Fruit fly (Drosophila melanogaster) whole organism, embryonic: ENCODE data around the gene CG6607.
A peak's percentile ranks its signal among the peaks of the same experiment; 100 is the strongest.

Experiments
- Adf1 ChIP-seq: fragments of 200-800 bp; sonication (Bioruptor generic); IDR thresholded peaks from 2 replicates; pipeline ENCODE4 v1.3.6; 2022; ENCODE audit warnings: missing biosample characterization, missing genetic modification characterization
- Atf6 ChIP-seq: fragments of 200-800 bp; sonication (Bioruptor generic); IDR thresholded peaks from 2 replicates; pipeline ENCODE4 v1.3.6; 2022; ENCODE audit warnings: missing biosample characterization, missing genetic modification characterization
- CG10431 ChIP-seq: fragments of 200-800 bp; sonication (Bioruptor generic); optimal IDR thresholded peaks from 3 replicates; lab custom pipeline; 2018; ENCODE audit warnings: missing biosample characterization, mild to moderate bottlenecking, missing genetic modification characterization
- CG11247 ChIP-seq: fragments of 200-800 bp; sonication (Bioruptor generic); IDR thresholded peaks from 2 replicates; pipeline ENCODE4 v1.3.6; 2022; ENCODE audit warnings: missing biosample characterization, missing genetic modification characterization
- CG11560 ChIP-seq: fragments of 200-800 bp; sonication (Bioruptor generic); IDR thresholded peaks from 3 replicates; pipeline ENCODE4 v1.3.6; 2022; ENCODE audit warnings: missing biosample characterization, missing genetic modification characterization
- CG12236 ChIP-seq: fragments of 200-800 bp; sonication (Bioruptor generic); optimal IDR thresholded peaks from 2 replicates; lab custom pipeline; 2016; ENCODE audit warnings: missing biosample characterization, missing genetic modification characterization
- CG1233 ChIP-seq: fragments of 200-800 bp; sonication (Bioruptor generic); optimal IDR thresholded peaks from 4 replicates; lab custom pipeline; 2018; ENCODE audit warnings: missing biosample characterization, mild to moderate bottlenecking, missing genetic modification characterization
- CG14014 ChIP-seq: fragments of 200-800 bp; sonication (Bioruptor generic); IDR thresholded peaks from 2 replicates; pipeline ENCODE4 v1.3.6; 2022; ENCODE audit warnings: missing biosample characterization, missing genetic modification characterization
- CG14965 ChIP-seq: fragments of 200-800 bp; sonication (Bioruptor generic); optimal IDR thresholded peaks from 2 replicates; lab custom pipeline; 2016; ENCODE audit warnings: missing biosample characterization, missing genetic modification characterization, borderline replicate concordance
- CG16815 ChIP-seq: fragments of 200-800 bp; sonication (Bioruptor generic); optimal IDR thresholded peaks from 3 replicates; lab custom pipeline; 2017; ENCODE audit warnings: missing biosample characterization, mild to moderate bottlenecking, missing genetic modification characterization
- CG2116 ChIP-seq: fragments of 200-800 bp; sonication (Bioruptor generic); optimal IDR thresholded peaks from 3 replicates; lab custom pipeline; 2018; ENCODE audit warnings: missing biosample characterization, mild to moderate bottlenecking, missing genetic modification characterization
- CG2129 ChIP-seq: fragments of 200-800 bp; sonication (Bioruptor generic); IDR thresholded peaks from 2 replicates; pipeline ENCODE4 v1.3.6; 2022; ENCODE audit warnings: missing biosample characterization, missing genetic modification characterization; ENCODE audit not compliant: partially characterized antibody
- CG2712 ChIP-seq: fragments of 200-800 bp; optimal IDR thresholded peaks from 3 replicates; lab custom pipeline; 2019; ENCODE audit warnings: missing biosample characterization, mild to moderate bottlenecking, missing genetic modification characterization, moderate library complexity
- CG31224 ChIP-seq: fragments of 200-800 bp; sonication (Bioruptor generic); IDR thresholded peaks from 2 replicates; pipeline ENCODE4 v1.3.6; 2022; ENCODE audit warnings: missing biosample characterization, missing genetic modification characterization
- CG3726 ChIP-seq: fragments of 200-800 bp; sonication (Bioruptor generic); IDR thresholded peaks from 3 replicates; pipeline ENCODE4, ENCODE4 v1.3.6; 2022; ENCODE audit warnings: missing biosample characterization, missing genetic modification characterization
- CG3838 ChIP-seq: fragments of 200-800 bp; sonication (Bioruptor generic); optimal IDR thresholded peaks from 3 replicates; lab custom pipeline; 2016; ENCODE audit warnings: missing biosample characterization, missing genetic modification characterization
- CG42726 ChIP-seq: fragments of 200-800 bp; sonication (Bioruptor generic); IDR thresholded peaks from 2 replicates; pipeline ENCODE4 v1.3.6; 2022; ENCODE audit warnings: missing biosample characterization, missing genetic modification characterization; ENCODE audit not compliant: partially characterized antibody
- CG4404 ChIP-seq: fragments of 200-800 bp; sonication (Bioruptor generic); IDR thresholded peaks from 2 replicates; pipeline ENCODE4 v1.3.6; 2022; ENCODE audit warnings: missing biosample characterization, missing genetic modification characterization
- CG4424 ChIP-seq: fragments of 200-800 bp; sonication (Bioruptor generic); optimal IDR thresholded peaks from 3 replicates; lab custom pipeline; 2016; ENCODE audit warnings: missing biosample characterization, missing genetic modification characterization
- CG6175 ChIP-seq: fragments of 200-800 bp; sonication (Bioruptor generic); IDR thresholded peaks from 3 replicates; pipeline ENCODE4 v1.3.6; 2022; ENCODE audit warnings: missing biosample characterization, missing genetic modification characterization
- CG8281 ChIP-seq: fragments of 200-800 bp; sonication (Bioruptor generic); optimal IDR thresholded peaks from 2 replicates; lab custom pipeline; 2018; ENCODE audit warnings: missing biosample characterization, mild to moderate bottlenecking, missing genetic modification characterization, moderate library complexity
- CG8290 ChIP-seq, 3 experiments: fragments of 200-800 bp; sonication (Bioruptor generic); optimal IDR thresholded peaks; 2 replicates each; lab custom pipeline; 2016 to 2019; ENCODE audit warnings: missing biosample characterization in 3 of 3, missing genetic modification characterization in 3 of 3, mild to moderate bottlenecking in 2 of 3, moderate library complexity in 1 of 3
- Camta ChIP-seq: fragments of 200-800 bp; sonication (Bioruptor generic); optimal IDR thresholded peaks from 2 replicates; lab custom pipeline; 2016; ENCODE audit warnings: missing biosample characterization, missing genetic modification characterization
- Doc3 ChIP-seq: fragments of 200-800 bp; sonication (Bioruptor generic); IDR thresholded peaks from 3 replicates; pipeline ENCODE4 v1.3.6; 2022; ENCODE audit warnings: missing biosample characterization, missing genetic modification characterization; ENCODE audit not compliant: partially characterized antibody
- Dref ChIP-seq: fragments of 200-800 bp; sonication (Bioruptor generic); IDR thresholded peaks from 2 replicates; pipeline ENCODE4 v1.3.6; 2022; ENCODE audit warnings: missing biosample characterization, missing genetic modification characterization
- E2f2 ChIP-seq: fragments of 200-800 bp; sonication (Bioruptor generic); IDR thresholded peaks from 2 replicates; pipeline ENCODE4 v1.3.6; 2022; ENCODE audit warnings: missing biosample characterization, missing genetic modification characterization
- Ets65A ChIP-seq: fragments of 200-800 bp; sonication (Bioruptor generic); peaks from one replicate; lab custom pipeline; 2016; ENCODE audit warnings: missing biosample characterization, missing genetic modification characterization
- HHEX ChIP-seq: fragments of 200-800 bp; sonication (Bioruptor generic); optimal IDR thresholded peaks from 3 replicates; lab custom pipeline; 2017; ENCODE audit warnings: missing biosample characterization, mild to moderate bottlenecking, missing genetic modification characterization, missing genetic modification reagents
- HLHmδ ChIP-seq: fragments of 200-800 bp; sonication (Bioruptor generic); optimal IDR thresholded peaks from 2 replicates; lab custom pipeline; 2018; ENCODE audit warnings: missing biosample characterization, mild to moderate bottlenecking, missing genetic modification characterization, moderate library complexity
- Hmr ChIP-seq: fragments of 200-800 bp; sonication (Bioruptor generic); optimal IDR thresholded peaks from 3 replicates; lab custom pipeline; 2017; ENCODE audit warnings: mild to moderate bottlenecking, missing biosample characterization, missing genetic modification reagents, missing genetic modification characterization
- Hr51 ChIP-seq, 2 experiments: fragments of 200-800 bp; sonication (Bioruptor generic); optimal IDR thresholded peaks; 2 replicates in 1 of 2; 3 replicates in 1 of 2; lab custom pipeline; 2016 to 2018; ENCODE audit warnings: missing biosample characterization in 2 of 2, missing genetic modification characterization in 2 of 2, mild to moderate bottlenecking in 1 of 2, moderate library complexity in 1 of 2
- Jarid2 ChIP-seq: fragments of 200-800 bp; sonication (Bioruptor generic); optimal IDR thresholded peaks from 3 replicates; lab custom pipeline; 2017; ENCODE audit warnings: mild to moderate bottlenecking, missing biosample characterization, missing genetic modification reagents, missing genetic modification characterization
- Nf-YC ChIP-seq: fragments of 200-800 bp; optimal IDR thresholded peaks from 3 replicates; lab custom pipeline; 2019; ENCODE audit warnings: missing biosample characterization, mild to moderate bottlenecking, missing genetic modification characterization, moderate library complexity
- PHDP ChIP-seq: fragments of 200-800 bp; sonication (Bioruptor generic); optimal IDR thresholded peaks from 3 replicates; lab custom pipeline; 2018; ENCODE audit warnings: missing biosample characterization, mild to moderate bottlenecking, missing genetic modification characterization, moderate library complexity
- Rfx ChIP-seq: fragments of 200-800 bp; sonication (Bioruptor generic); IDR thresholded peaks from 2 replicates; pipeline ENCODE4 v1.3.6; 2022; ENCODE audit warnings: missing biosample characterization, missing genetic modification characterization
- amos ChIP-seq: fragments of 200-800 bp; sonication (Bioruptor generic); IDR thresholded peaks from 2 replicates; pipeline ENCODE4 v1.3.6; 2022; ENCODE audit warnings: missing biosample characterization, missing genetic modification characterization; ENCODE audit not compliant: partially characterized antibody
- ase ChIP-seq: fragments of 200-800 bp; sonication (Bioruptor generic); IDR thresholded peaks from 3 replicates; pipeline ENCODE4 v1.3.6; 2022; ENCODE audit warnings: missing biosample characterization, missing genetic modification characterization
- cg ChIP-seq: fragments of 200-800 bp; sonication (Bioruptor generic); optimal IDR thresholded peaks from 3 replicates; lab custom pipeline; 2019; ENCODE audit warnings: missing biosample characterization, mild to moderate bottlenecking, missing genetic modification characterization, moderate library complexity
- crc ChIP-seq: fragments of 200-800 bp; sonication (Bioruptor generic); optimal IDR thresholded peaks from 2 replicates; lab custom pipeline; 2016; ENCODE audit warnings: missing biosample characterization, missing genetic modification characterization
- disco-r ChIP-seq: fragments of 200-800 bp; sonication (Bioruptor generic); optimal IDR thresholded peaks from 2 replicates; lab custom pipeline; 2016; ENCODE audit warnings: missing biosample characterization, missing genetic modification characterization
- dmrt99B ChIP-seq: fragments of 200-800 bp; sonication (Bioruptor generic); optimal IDR thresholded peaks from 2 replicates; lab custom pipeline; 2018; ENCODE audit warnings: missing biosample characterization, mild to moderate bottlenecking, missing genetic modification characterization, moderate library complexity
- jing ChIP-seq: fragments of 200-800 bp; sonication (Bioruptor generic); optimal IDR thresholded peaks from 2 replicates; lab custom pipeline; 2018; ENCODE audit warnings: missing biosample characterization, mild to moderate bottlenecking, missing genetic modification characterization
- kah ChIP-seq: fragments of 200-800 bp; sonication (Bioruptor generic); optimal IDR thresholded peaks from 2 replicates; lab custom pipeline; 2018; ENCODE audit warnings: missing biosample characterization, mild to moderate bottlenecking, missing genetic modification characterization
- ken ChIP-seq: fragments of 200-800 bp; sonication (Bioruptor generic); IDR thresholded peaks from 3 replicates; pipeline ENCODE4 v1.3.6; 2022; ENCODE audit warnings: missing biosample characterization, missing genetic modification characterization
- lbe ChIP-seq: fragments of 200-800 bp; sonication (Bioruptor generic); optimal IDR thresholded peaks from 2 replicates; lab custom pipeline; 2016; ENCODE audit warnings: missing biosample characterization, mild to moderate bottlenecking, missing genetic modification characterization
- onecut ChIP-seq: fragments of 200-800 bp; sonication (Bioruptor generic); IDR thresholded peaks from 2 replicates; pipeline ENCODE4 v1.3.6; 2022; ENCODE audit warnings: missing biosample characterization, missing genetic modification characterization
- phol ChIP-seq: fragments of 200-800 bp; sonication (Bioruptor generic); optimal IDR thresholded peaks from 3 replicates; lab custom pipeline; 2018; ENCODE audit warnings: missing biosample characterization, mild to moderate bottlenecking, missing genetic modification characterization, moderate library complexity
- sob ChIP-seq: fragments of 200-800 bp; sonication (Bioruptor generic); IDR thresholded peaks from 2 replicates; pipeline ENCODE4 v1.3.6; 2022; ENCODE audit warnings: missing biosample characterization, missing genetic modification characterization
- usp ChIP-seq: fragments of >200 bp; optimal IDR thresholded peaks from 2 replicates; lab custom pipeline; 2017; ENCODE audit warnings: missing biosample characterization, missing genetic modification characterization

Gene CG6607

dm6 chr3R:24571386-24572124 lies 43.7 kb downstream of the CG6607 start (continued):
- TF ChIP-seq CG16815 (GFP tag; lab: Kevin White, UChicago) (no peak), Dref (no peak), ase (GFP tag; lab: Robert Waterston, UW) (no peak), CG14965 (GFP tag; lab: Kevin White, UChicago) (no peak), HHEX (no peak), Jarid2 (GFP tag; lab: Kevin White, UChicago) (peak; percentile 68), CG42726 (GFP tag; lab: Robert Waterston, UW) (no peak), CG10431 (GFP tag; lab: Kevin White, UChicago) (no peak), Atf6 (no peak), CG2129 (GFP tag; lab: Robert Waterston, UW) (no peak), dmrt99B (tag; lab: Kevin White, UChicago) (no peak), Hr51 (GFP tag; optimal IDR thresholded peaks at IDR 0.05; lab: Kevin White, UChicago) (no peak), lbe (GFP tag; lab: Kevin White, UChicago) (peak; percentile 21), CG31224 (GFP tag; lab: Robert Waterston, UW) (no peak), Adf1 (GFP tag; lab: Robert Waterston, UW) (peak; percentile 36; the same call in 1 of the 2 replicates), disco-r (GFP tag; lab: Kevin White, UChicago) (no peak), cg (peak; percentile 15), kah (GFP tag; lab: Kevin White, UChicago) (no peak), HLHmδ (GFP tag; lab: Kevin White, UChicago) (no peak), ken (GFP tag; lab: Robert Waterston, UW) (no peak), onecut (GFP tag; lab: Robert Waterston, UW) (peak; percentile 59; the same call in 1 of the 2 replicates), CG8290 (GFP tag; optimal IDR thresholded peaks at IDR 0.05; lab: Kevin White, UChicago) (no peak), CG8290 (tag; optimal IDR thresholded peaks at IDR 0.05; lab: Kevin White, UChicago) (peak in 1 of 2 experiments; percentile 47), CG2712 (tag; lab: Kevin White, UChicago) (no peak), sob (GFP tag; lab: Robert Waterston, UW) (0 out of 2 replicates have a peak, but pooled peaks have one; percentile 16), E2f2 (GFP tag; lab: Robert Waterston, UW) (no peak), CG11560 (tag; lab: Robert Waterston, UW) (no peak), CG3838 (GFP tag; lab: Kevin White, UChicago) (no peak), Nf-YC (tag; lab: Kevin White, UChicago) (no peak), Rfx (GFP tag; lab: Robert Waterston, UW) (peak; percentile 27; the same call in 1 of the 2 replicates), Doc3 (GFP tag; lab: Robert Waterston, UW) (no peak), CG12236 (GFP tag; lab: Kevin White, UChicago) (no peak), PHDP (tag; lab: Kevin White, UChicago) (no peak), CG4404 (GFP tag; lab: Robert Waterston, UW) (no peak), CG11247 (GFP tag; lab: Robert Waterston, UW) (no peak), Ets65A (GFP tag; lab: Kevin White, UChicago) (no peak), CG8281 (tag; lab: Kevin White, UChicago) (no peak), CG4424 (GFP tag; lab: Kevin White, UChicago) (no peak), phol (no peak), Camta (GFP tag; lab: Kevin White, UChicago) (no peak), CG3726 (GFP tag; lab: Robert Waterston, UW) (no peak), Hmr (GFP tag; lab: Kevin White, UChicago) (peak; percentile 37), crc (GFP tag; lab: Kevin White, UChicago) (no peak), CG14014 (GFP tag; lab: Robert Waterston, UW) (no peak), CG2116 (GFP tag; lab: Kevin White, UChicago) (no peak), CG1233 (GFP tag; lab: Kevin White, UChicago) (no peak), usp (GFP tag; lab: Kevin White, UChicago) (no peak), CG6175 (no peak), jing (GFP tag; lab: Kevin White, UChicago) (no peak), amos (no peak; the same call in 1 of the 2 replicates)
